Fruit fly (Drosophila melanogaster) whole organism, prepupa: ENCODE results near the gene CG6508.

Source experiments
- CG10631 ChIP-seq: fragments of 200-800 bp; sonication (Bioruptor generic); optimal IDR thresholded peaks from 2 replicates; lab custom pipeline; 2016; ENCODE audit warnings: missing biosample characterization, missing genetic modification characterization
- CG11762 ChIP-seq: fragments of 200-800 bp; sonication (Bioruptor generic); optimal IDR thresholded peaks from 3 replicates; lab custom pipeline; 2016; ENCODE audit warnings: missing biosample characterization, missing genetic modification characterization; ENCODE audit not compliant: insufficient read depth
- CG15336 ChIP-seq: fragments of 200-800 bp; sonication (Bioruptor generic); IDR thresholded peaks from 2 replicates; pipeline ENCODE4 v1.3.6; 2022; ENCODE audit warnings: missing biosample characterization, missing genetic modification characterization
- CG16779 ChIP-seq: fragments of 200-800 bp; sonication (Bioruptor generic); optimal IDR thresholded peaks from 3 replicates; lab custom pipeline; 2017; ENCODE audit warnings: missing biosample characterization, mild to moderate bottlenecking, missing genetic modification characterization
- CG4318 ChIP-seq: fragments of 200-800 bp; sonication (Bioruptor generic); optimal IDR thresholded peaks from 3 replicates; lab custom pipeline; 2017; ENCODE audit warnings: missing biosample characterization, mild to moderate bottlenecking, missing genetic modification characterization
- CG6808 ChIP-seq: fragments of 200-800 bp; sonication (Bioruptor generic); optimal IDR thresholded peaks from 3 replicates; lab custom pipeline; 2017; ENCODE audit warnings: missing biosample characterization, missing genetic modification characterization, mild to moderate bottlenecking, moderate library complexity, missing genetic modification reagents
- CG8119 ChIP-seq: fragments of 200-800 bp; sonication (Bioruptor generic); IDR thresholded peaks from 3 replicates; pipeline ENCODE4 v1.3.6; 2022; ENCODE audit warnings: missing biosample characterization, missing genetic modification characterization
- CG8319 ChIP-seq: fragments of 200-800 bp; sonication (Bioruptor generic); optimal IDR thresholded peaks from 3 replicates; lab custom pipeline; 2016; ENCODE audit warnings: missing biosample characterization, missing genetic modification characterization
- Eip78C ChIP-seq: fragments of 200-800 bp; sonication (Bioruptor generic); peaks from one replicate; lab custom pipeline; 2016; ENCODE audit warnings: missing biosample characterization, missing genetic modification characterization
- Gug ChIP-seq: fragments of 200-800 bp; sonication (Bioruptor generic); IDR thresholded peaks from 2 replicates; pipeline ENCODE4 v1.3.6; 2022; ENCODE audit warnings: missing biosample characterization, missing genetic modification characterization
- Hr39 ChIP-seq: fragments of 200-800 bp; sonication (Bioruptor generic); optimal IDR thresholded peaks from 2 replicates; lab custom pipeline; 2016; ENCODE audit warnings: missing biosample characterization, missing genetic modification characterization
- OdsH ChIP-seq: fragments of 200-800 bp; sonication (Bioruptor generic); optimal IDR thresholded peaks from 3 replicates; lab custom pipeline; 2016; ENCODE audit warnings: missing biosample characterization, missing genetic modification characterization
- Sox15 ChIP-seq: fragments of 200-800 bp; sonication (Bioruptor generic); optimal IDR thresholded peaks from 3 replicates; lab custom pipeline; 2016; ENCODE audit warnings: missing biosample characterization, missing genetic modification characterization
- fd59A ChIP-seq: fragments of 200-800 bp; sonication (Bioruptor generic); optimal IDR thresholded peaks from 2 replicates; lab custom pipeline; 2017; ENCODE audit warnings: missing biosample characterization, mild to moderate bottlenecking, missing genetic modification characterization, missing genetic modification reagents
- lz ChIP-seq: fragments of 200-800 bp; sonication (Bioruptor generic); optimal IDR thresholded peaks from 3 replicates; lab custom pipeline; 2016; ENCODE audit warnings: missing biosample characterization, missing genetic modification characterization
- net ChIP-seq: fragments of 200-800 bp; sonication (Bioruptor generic); optimal IDR thresholded peaks from 3 replicates; lab custom pipeline; 2016; ENCODE audit warnings: missing biosample characterization, missing genetic modification characterization
- pdm3 ChIP-seq: fragments of 200-800 bp; sonication (Bioruptor generic); optimal IDR thresholded peaks from 3 replicates; lab custom pipeline; 2016; ENCODE audit warnings: missing biosample characterization, missing genetic modification characterization
- topi ChIP-seq: fragments of 200-800 bp; sonication (Bioruptor generic); optimal IDR thresholded peaks from 3 replicates; lab custom pipeline; 2016; ENCODE audit warnings: missing biosample characterization, missing genetic modification characterization

The CG6508 gene

dm6 chr2L:10858064-10859047 lies 39.4 kb downstream of the CG6508 start, which contains the start of the genes aurB and Stam (continued):
- TF ChIP-seq CG16779, result no peak
- TF ChIP-seq Hr39 (GFP tag; lab: Kevin White, UChicago), result peak; percentile 6
- TF ChIP-seq net (GFP tag; lab: Kevin White, UChicago), result peak; percentile 32
- TF ChIP-seq OdsH (GFP tag; lab: Kevin White, UChicago), result peak; percentile 62
- peak; percentile 13; the same call in 1 of the 2 replicates for TF ChIP-seq Gug (GFP tag; lab: Robert Waterston, UW)
- no peak for TF ChIP-seq topi (GFP tag; lab: Kevin White, UChicago)
- no peak for TF ChIP-seq Sox15
- no peak for TF ChIP-seq CG4318 (GFP tag; lab: Kevin White, UChicago)
- no peak for TF ChIP-seq CG11762
- peak; percentile 46; the same call in 1 of the 2 replicates for TF ChIP-seq CG15336
- TF ChIP-seq CG10631 (GFP tag; lab: Kevin White, UChicago), result peak; percentile 58
- no peak for TF ChIP-seq CG6808 (GFP tag; lab: Kevin White, UChicago)
- TF ChIP-seq CG8119 (GFP tag; lab: Robert Waterston, UW), result peak; percentile 48; the same call in 1 of the 3 replicates
- TF ChIP-seq Eip78C (GFP tag; lab: Kevin White, UChicago), result peak; percentile 60
- TF ChIP-seq lz (GFP tag; lab: Kevin White, UChicago), result peak; percentile 25
- peak; percentile 37 for TF ChIP-seq pdm3 (GFP tag; lab: Kevin White, UChicago)

DNA sequence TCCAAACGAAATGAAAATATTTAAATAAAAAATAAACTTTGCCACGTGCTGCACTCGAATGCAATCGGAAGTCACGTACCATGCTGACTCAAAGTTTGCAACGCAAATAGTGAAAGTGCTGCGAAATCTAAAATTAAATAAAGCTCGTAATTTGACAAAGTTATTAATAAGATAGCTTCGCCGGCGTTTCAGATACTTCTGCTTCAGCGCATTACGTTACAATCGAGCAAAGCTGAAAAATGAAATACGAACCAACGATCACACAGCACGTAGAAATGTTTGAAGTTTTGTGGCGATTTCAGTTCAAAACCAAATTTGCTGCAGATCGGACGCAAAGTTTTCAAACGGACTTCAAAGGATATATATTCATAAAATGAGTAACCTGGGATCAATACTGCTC lies 51.0 kb downstream of the CG6508 start, which contains the start of gene CG12517:
CG12517 (plus strand) TSS at position 301 of the 400 bp plus-strand sequence.
- TF ChIP-seq CG8319 (GFP tag; lab: Kevin White, UChicago), result no peak
- no peak for TF ChIP-seq fd59A (GFP tag; lab: Kevin White, UChicago)
